Worm (Caenorhabditis elegans) whole organism, mixed stage, embryonic: Measurements from ENCODE around the gene cank-26.

Experiments
- M03D4.4 ChIP-seq: sonication (generic microtip); optimal IDR thresholded peaks from 2 replicates; lab custom pipeline; 2017; ENCODE audit warnings: mild to moderate bottlenecking, missing genetic modification characterization, missing compliant biosample characterization
- blmp-1 ChIP-seq: fragments of 150-350 bp; optimal IDR thresholded peaks from 2 replicates; lab custom pipeline; 2014; ENCODE audit warnings: missing biosample characterization, missing genetic modification characterization
- ceh-39 ChIP-seq: fragments of 150-350 bp; optimal IDR thresholded peaks from 2 replicates; lab custom pipeline; 2014; ENCODE audit warnings: missing biosample characterization, missing genetic modification characterization
- ceh-43 ChIP-seq: fragments of 200-800 bp; sonication (Bioruptor generic); optimal IDR thresholded peaks from 2 replicates; lab custom pipeline; 2018; ENCODE audit warnings: mild to moderate bottlenecking, missing genetic modification characterization, moderate library complexity, missing compliant biosample characterization
- ceh-83 ChIP-seq: fragments of 200-800 bp; sonication (Bioruptor generic); optimal IDR thresholded peaks from 2 replicates; lab custom pipeline; 2018; ENCODE audit warnings: mild to moderate bottlenecking, missing genetic modification characterization, missing compliant biosample characterization
- ces-1 ChIP-seq: fragments of 150-350 bp; optimal IDR thresholded peaks from 2 replicates; lab custom pipeline; 2014; ENCODE audit warnings: missing biosample characterization, missing genetic modification reagents, missing genetic modification characterization
- cnd-1 ChIP-seq: fragments of 200-800 bp; sonication (Bioruptor generic); optimal IDR thresholded peaks from 2 replicates; lab custom pipeline; 2018; ENCODE audit warnings: mild to moderate bottlenecking, missing genetic modification characterization, missing compliant biosample characterization
- drap-1 ChIP-seq: fragments of 200-800 bp; sonication (Bioruptor generic); optimal IDR thresholded peaks from 3 replicates; lab custom pipeline; 2018; ENCODE audit warnings: mild to moderate bottlenecking, missing genetic modification characterization, missing compliant biosample characterization
- elt-1 ChIP-seq: sonication (generic microtip); optimal IDR thresholded peaks from 2 replicates; lab custom pipeline; 2017; ENCODE audit warnings: missing genetic modification characterization, mild to moderate bottlenecking, missing compliant biosample characterization, antibody characterized with exemption, moderate library complexity, borderline replicate concordance; ENCODE audit not compliant: insufficient read depth
- elt-3 ChIP-seq: fragments of 150-350 bp; optimal IDR thresholded peaks from 2 replicates; lab custom pipeline; 2014; ENCODE audit warnings: missing biosample characterization, missing genetic modification characterization
- flh-1 ChIP-seq: fragments of 200-800 bp; sonication (Bioruptor generic); optimal IDR thresholded peaks from 2 replicates; lab custom pipeline; 2018; ENCODE audit warnings: mild to moderate bottlenecking, missing genetic modification characterization, moderate library complexity, missing compliant biosample characterization
- ham-2 ChIP-seq: fragments of 200-800 bp; sonication (Bioruptor generic); optimal IDR thresholded peaks from 2 replicates; lab custom pipeline; 2018; ENCODE audit warnings: mild to moderate bottlenecking, missing genetic modification characterization, missing compliant biosample characterization
- hlh-1 ChIP-seq: fragments of 150-350 bp; optimal IDR thresholded peaks from 2 replicates; lab custom pipeline; 2014; ENCODE audit warnings: missing biosample characterization, missing genetic modification reagents, missing genetic modification characterization
- lin-32 ChIP-seq: fragments of 200-800 bp; sonication (Bioruptor generic); optimal IDR thresholded peaks from 2 replicates; lab custom pipeline; 2018; ENCODE audit warnings: mild to moderate bottlenecking, missing genetic modification characterization, missing compliant biosample characterization
- lsy-2 ChIP-seq: fragments of 150-350 bp; optimal IDR thresholded peaks from 2 replicates; lab custom pipeline; 2014; ENCODE audit warnings: missing biosample characterization, missing genetic modification characterization
- mab-5 ChIP-seq: fragments of 150-350 bp; optimal IDR thresholded peaks from 2 replicates; lab custom pipeline; 2014; ENCODE audit warnings: missing biosample characterization, missing genetic modification characterization
- mep-1 ChIP-seq: fragments of 150-350 bp; optimal IDR thresholded peaks from 2 replicates; lab custom pipeline; 2017; ENCODE audit warnings: missing biosample characterization, missing genetic modification reagents, missing genetic modification characterization, inconsistent platforms
- mls-2 ChIP-seq: sonication (generic microtip); optimal IDR thresholded peaks from 2 replicates; lab custom pipeline; 2016; ENCODE audit warnings: mild to moderate bottlenecking, missing genetic modification characterization, moderate library complexity, missing compliant biosample characterization
- nhr-12 ChIP-seq: fragments of 150-350 bp; optimal IDR thresholded peaks from 2 replicates; lab custom pipeline; 2014; ENCODE audit warnings: missing biosample characterization, missing genetic modification characterization
- nhr-237 ChIP-seq: fragments of 150-350 bp; optimal IDR thresholded peaks from 2 replicates; lab custom pipeline; 2014; ENCODE audit warnings: missing biosample characterization, missing genetic modification characterization
- nhr-28 ChIP-seq: fragments of 150-350 bp; optimal IDR thresholded peaks from 2 replicates; lab custom pipeline; 2014; ENCODE audit warnings: missing biosample characterization, missing genetic modification characterization
- nhr-76 ChIP-seq: sonication (generic microtip); optimal IDR thresholded peaks from 2 replicates; lab custom pipeline; 2017; ENCODE audit warnings: missing biosample characterization, missing genetic modification characterization
- sem-2 ChIP-seq: fragments of 200-800 bp; sonication (Bioruptor generic); optimal IDR thresholded peaks from 2 replicates; lab custom pipeline; 2018; ENCODE audit warnings: mild to moderate bottlenecking, missing genetic modification characterization, missing compliant biosample characterization
- snpc-4 ChIP-seq: fragments of 150-350 bp; optimal IDR thresholded peaks from 2 replicates; lab custom pipeline; 2014; ENCODE audit warnings: missing biosample characterization, missing genetic modification characterization
- sptf-1 ChIP-seq: sonication (generic microtip); optimal IDR thresholded peaks from 2 replicates; lab custom pipeline; 2017; ENCODE audit warnings: mild to moderate bottlenecking, missing genetic modification characterization, moderate library complexity, missing compliant biosample characterization
- tbx-8 ChIP-seq: fragments of 200-800 bp; sonication (Bioruptor generic); optimal IDR thresholded peaks from 2 replicates; lab custom pipeline; 2018; ENCODE audit warnings: mild to moderate bottlenecking, missing genetic modification characterization, moderate library complexity, missing compliant biosample characterization
- unc-120 ChIP-seq: sonication (generic microtip); optimal IDR thresholded peaks from 2 replicates; lab custom pipeline; 2017; ENCODE audit warnings: missing genetic modification characterization, missing compliant biosample characterization; ENCODE audit not compliant: poor library complexity, severe bottlenecking
- unc-39 ChIP-seq: fragments of 150-350 bp; optimal IDR thresholded peaks from 2 replicates; lab custom pipeline; 2014; ENCODE audit warnings: missing biosample characterization, missing genetic modification characterization
- zip-8 ChIP-seq: fragments of 150-350 bp; optimal IDR thresholded peaks from 2 replicates; lab custom pipeline; 2014; ENCODE audit warnings: missing biosample characterization, missing genetic modification characterization
- ztf-11 ChIP-seq: fragments of 150-350 bp; optimal IDR thresholded peaks from 2 replicates; lab custom pipeline; 2014; ENCODE audit warnings: missing biosample characterization, missing genetic modification characterization

cank-26 gene

DNA sequence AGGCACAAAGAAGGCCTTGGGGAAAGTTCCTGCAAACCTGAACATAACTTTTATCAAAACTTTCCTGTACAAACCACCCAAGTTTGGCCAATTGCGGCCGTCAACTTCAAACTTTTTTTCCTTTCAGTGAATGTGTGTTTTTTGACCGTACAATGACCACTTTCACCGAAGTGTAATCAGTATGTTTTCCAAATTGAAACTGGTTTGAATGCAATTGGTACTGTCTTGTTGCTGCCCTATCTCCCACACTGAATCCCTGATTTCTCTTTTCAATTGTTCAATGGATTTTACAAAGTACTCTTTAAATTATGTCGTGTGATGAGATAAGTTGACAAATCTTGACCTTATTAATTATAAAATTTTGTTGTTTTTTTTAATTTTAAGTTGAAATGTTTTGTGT lies 25.6 kb upstream of the cank-26 start:
- TF ChIP-seq cnd-1 (tag; lab: Kevin White, UChicago) (no peak), drap-1 (no peak), zip-8 (tag; lab: Kevin White, UChicago) (no peak)

DNA sequence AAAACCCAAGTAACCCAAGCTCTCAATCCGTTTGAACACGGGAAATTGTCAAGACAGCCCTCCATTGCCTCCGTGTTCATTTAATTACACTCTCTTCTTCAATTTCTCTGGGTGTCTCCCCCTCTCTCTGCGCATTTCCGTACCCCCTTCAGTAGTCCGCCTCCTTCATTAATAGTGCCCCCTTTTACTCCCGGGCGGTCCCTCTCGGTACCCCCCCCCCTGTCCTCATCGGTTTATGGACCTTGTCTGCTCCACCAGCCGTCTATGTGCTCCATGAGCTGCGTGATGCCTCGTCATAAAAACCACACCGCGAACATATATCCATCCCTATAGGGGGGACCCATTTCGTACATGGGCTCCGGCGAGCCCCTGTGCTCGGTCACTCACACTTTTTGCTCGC lies 24.7 kb upstream of the cank-26 start:
- peak; percentile 83 for TF ChIP-seq mls-2
- TF ChIP-seq ztf-11 (tag; lab: Kevin White, UChicago) = peak; percentile 15
- TF ChIP-seq nhr-237 = no peak
- peak; percentile 81 for TF ChIP-seq sptf-1 (tag; lab: Kevin White, UChicago)
- no peak for TF ChIP-seq snpc-4 (tag; lab: Kevin White, UChicago)
- no peak for TF ChIP-seq blmp-1 (tag; lab: Kevin White, UChicago)
- peak; percentile 36 for TF ChIP-seq drap-1
- peak; percentile 55 for TF ChIP-seq cnd-1 (tag; lab: Kevin White, UChicago)
- peak; percentile 94 for TF ChIP-seq ces-1 (GFP tag; lab: Kevin White, UChicago)
- TF ChIP-seq M03D4.4 (tag; lab: Kevin White, UChicago) = peak; percentile 51
- peak; percentile 52 for TF ChIP-seq ceh-43 (GFP tag; lab: Kevin White, UChicago)
- TF ChIP-seq lin-32 (GFP tag; lab: Kevin White, UChicago) = peak; percentile 48
- TF ChIP-seq mep-1 (tag; lab: Kevin White, UChicago) = peak; percentile 6
- peak; percentile 39 for TF ChIP-seq unc-120
- TF ChIP-seq nhr-12 = no peak

DNA sequence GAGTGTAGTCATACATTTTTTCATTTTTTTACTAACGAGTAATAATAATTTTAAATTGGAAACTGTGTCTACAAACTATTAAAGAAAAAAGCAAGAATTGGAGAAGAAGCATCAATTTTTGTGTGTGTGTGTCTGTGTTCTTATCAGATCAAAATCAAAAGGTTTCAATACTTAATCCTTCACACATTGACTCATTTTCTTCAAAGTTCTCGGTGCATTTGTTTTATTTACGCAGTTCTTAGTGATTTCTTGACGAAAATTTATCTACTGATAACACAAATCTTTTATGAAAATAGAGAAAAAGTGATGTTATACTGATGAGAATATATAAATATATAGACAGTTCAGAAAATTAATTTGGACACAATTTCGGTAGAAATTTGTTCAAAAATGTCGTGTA lies 21.1 kb upstream of the cank-26 start, which contains the start of gene clc-22:
TSS of gene clc-22 (minus strand) at position 71 of the 400 bp plus-strand sequence.
- no peak for TF ChIP-seq unc-39 (tag; lab: Kevin White, UChicago)
- no peak for TF ChIP-seq elt-3
- no peak for TF ChIP-seq flh-1
- no peak for TF ChIP-seq mep-1 (tag; lab: Kevin White, UChicago)
- no peak for TF ChIP-seq blmp-1 (tag; lab: Kevin White, UChicago)
- TF ChIP-seq ceh-39 (tag; lab: Kevin White, UChicago) = no peak
- no peak for TF ChIP-seq nhr-237
- TF ChIP-seq mls-2 = no peak
- TF ChIP-seq nhr-28 (tag; lab: Kevin White, UChicago) = no peak
- TF ChIP-seq ceh-83 = no peak
- TF ChIP-seq sptf-1 (tag; lab: Kevin White, UChicago) = no peak
- TF ChIP-seq mab-5 (tag; lab: Kevin White, UChicago) = no peak
- TF ChIP-seq nhr-76 (tag; lab: Kevin White, UChicago) = no peak
- TF ChIP-seq cnd-1 (tag; lab: Kevin White, UChicago) = no peak
- TF ChIP-seq, all 35 proteins: peak for 0

DNA sequence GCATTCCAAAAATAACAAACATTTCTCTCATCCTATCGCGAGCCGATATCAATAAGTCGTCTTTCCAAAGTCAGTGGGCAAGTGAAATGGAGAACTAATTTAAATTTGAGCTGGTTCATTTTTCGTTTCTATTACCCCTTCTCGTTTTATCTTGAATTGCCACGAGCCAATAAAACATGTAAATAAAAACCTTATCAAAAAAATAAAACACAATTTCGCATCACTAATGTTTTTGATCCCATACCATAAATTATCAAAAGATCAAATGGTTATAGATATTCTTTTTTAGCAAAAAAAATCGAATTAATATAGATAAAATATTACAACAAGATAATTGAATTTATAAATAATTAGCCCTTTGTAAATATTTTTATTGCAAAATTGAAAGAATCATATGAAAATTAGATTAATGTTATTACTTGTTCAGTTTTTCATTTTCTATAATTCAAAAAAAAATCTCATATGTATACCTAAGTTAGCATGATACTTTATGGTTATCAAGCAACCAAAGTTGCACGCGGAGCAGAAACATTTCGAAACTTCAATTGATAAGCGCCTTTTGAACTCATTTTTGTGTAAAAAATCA lies 17.9 kb upstream of the cank-26 start, which contains the start of gene Y14H12A.1:
TSS of gene Y14H12A.1 (plus strand) at position 536 of the 586 bp plus-strand sequence.
- no peak for TF ChIP-seq blmp-1 (tag; lab: Kevin White, UChicago)
- no peak for TF ChIP-seq snpc-4 (tag; lab: Kevin White, UChicago)
- no peak for TF ChIP-seq flh-1
- no peak for TF ChIP-seq ceh-39 (tag; lab: Kevin White, UChicago)
- no peak for TF ChIP-seq mls-2
- no peak for TF ChIP-seq unc-39 (tag; lab: Kevin White, UChicago)

DNA sequence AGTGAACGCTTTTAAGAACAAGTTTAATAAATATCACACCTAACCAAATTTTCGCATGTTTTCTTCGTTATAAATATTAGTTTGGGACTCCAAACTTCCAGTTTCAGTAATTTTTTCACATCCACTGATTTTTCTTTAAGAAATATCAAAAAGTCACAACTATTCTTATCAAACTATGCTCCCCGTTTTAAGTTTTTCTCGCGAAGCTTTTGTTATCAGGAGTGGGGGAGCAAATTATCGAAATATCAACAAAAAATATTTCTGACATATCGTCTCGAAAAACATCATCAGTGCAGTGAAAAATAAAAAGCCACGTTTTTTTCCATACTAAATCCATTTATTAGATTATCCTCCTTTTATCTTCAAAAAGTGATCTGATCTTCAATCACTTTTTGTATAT lies 17.2 kb upstream of the cank-26 start:
- no peak for TF ChIP-seq unc-39 (tag; lab: Kevin White, UChicago)
- no peak for TF ChIP-seq flh-1
- TF ChIP-seq sptf-1 (tag; lab: Kevin White, UChicago) = no peak
- TF ChIP-seq ceh-83 = no peak
- no peak for TF ChIP-seq elt-1
- no peak for TF ChIP-seq mab-5 (tag; lab: Kevin White, UChicago)
- no peak for TF ChIP-seq cnd-1 (tag; lab: Kevin White, UChicago)
- TF ChIP-seq lsy-2 (tag; lab: Kevin White, UChicago) = no peak
- TF ChIP-seq hlh-1 (tag; lab: Kevin White, UChicago) = no peak
- no peak for TF ChIP-seq sem-2 (GFP tag; lab: Kevin White, UChicago)

DNA sequence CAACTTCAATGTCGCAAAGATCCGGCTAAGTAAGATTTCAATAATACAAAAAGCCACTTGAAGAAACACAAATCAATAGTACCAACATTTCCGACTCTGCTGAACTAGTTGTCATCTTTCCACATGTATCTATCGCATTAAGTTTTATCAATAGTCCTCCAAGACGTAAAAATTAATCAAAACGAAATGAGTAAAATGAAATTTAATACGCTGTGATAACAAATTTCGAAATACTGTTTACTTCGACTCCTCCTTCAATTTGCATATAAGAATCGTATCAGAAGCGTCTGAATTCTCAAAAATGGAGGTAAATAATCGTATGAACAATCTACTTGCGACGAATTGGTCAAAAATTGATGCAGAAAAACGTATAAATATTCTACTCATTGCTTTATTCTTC lies 15.8 kb upstream of the cank-26 start:
- no peak for TF ChIP-seq lin-32 (GFP tag; lab: Kevin White, UChicago)
- TF ChIP-seq tbx-8 = no peak
- no peak for TF ChIP-seq elt-1
- TF ChIP-seq ham-2 (GFP tag; lab: Kevin White, UChicago) = no peak
